Worm (Caenorhabditis elegans) whole organism, mixed stage, embryonic: Measurements from ENCODE around the gene srh-72.

Experiments
- elt-1 ChIP-seq: sonication (generic microtip); optimal IDR thresholded peaks from 2 replicates; lab custom pipeline; 2017; ENCODE audit warnings: missing genetic modification characterization, mild to moderate bottlenecking, missing compliant biosample characterization, antibody characterized with exemption, moderate library complexity, borderline replicate concordance; ENCODE audit not compliant: insufficient read depth
- elt-3 ChIP-seq: fragments of 150-350 bp; optimal IDR thresholded peaks from 2 replicates; lab custom pipeline; 2014; ENCODE audit warnings: missing biosample characterization, missing genetic modification characterization
- lin-13 ChIP-seq: fragments of 150-350 bp; optimal IDR thresholded peaks from 2 replicates; lab custom pipeline; 2014; ENCODE audit warnings: missing biosample characterization, missing genetic modification characterization
- mep-1 ChIP-seq: fragments of 150-350 bp; optimal IDR thresholded peaks from 2 replicates; lab custom pipeline; 2017; ENCODE audit warnings: missing biosample characterization, missing genetic modification reagents, missing genetic modification characterization, inconsistent platforms
- nhr-12 ChIP-seq: fragments of 150-350 bp; optimal IDR thresholded peaks from 2 replicates; lab custom pipeline; 2014; ENCODE audit warnings: missing biosample characterization, missing genetic modification characterization
- nhr-2 ChIP-seq: fragments of 150-350 bp; optimal IDR thresholded peaks from 2 replicates; lab custom pipeline; 2014; ENCODE audit warnings: missing biosample characterization, missing genetic modification characterization
- nhr-28 ChIP-seq: fragments of 150-350 bp; optimal IDR thresholded peaks from 2 replicates; lab custom pipeline; 2014; ENCODE audit warnings: missing biosample characterization, missing genetic modification characterization
- pha-4 ChIP-seq: fragments of 150-350 bp; optimal IDR thresholded peaks from 2 replicates; lab custom pipeline; 2018; ENCODE audit warnings: missing biosample characterization, missing genetic modification reagents, missing genetic modification characterization
- unc-39 ChIP-seq: fragments of 150-350 bp; optimal IDR thresholded peaks from 2 replicates; lab custom pipeline; 2014; ENCODE audit warnings: missing biosample characterization, missing genetic modification characterization

DNA sequence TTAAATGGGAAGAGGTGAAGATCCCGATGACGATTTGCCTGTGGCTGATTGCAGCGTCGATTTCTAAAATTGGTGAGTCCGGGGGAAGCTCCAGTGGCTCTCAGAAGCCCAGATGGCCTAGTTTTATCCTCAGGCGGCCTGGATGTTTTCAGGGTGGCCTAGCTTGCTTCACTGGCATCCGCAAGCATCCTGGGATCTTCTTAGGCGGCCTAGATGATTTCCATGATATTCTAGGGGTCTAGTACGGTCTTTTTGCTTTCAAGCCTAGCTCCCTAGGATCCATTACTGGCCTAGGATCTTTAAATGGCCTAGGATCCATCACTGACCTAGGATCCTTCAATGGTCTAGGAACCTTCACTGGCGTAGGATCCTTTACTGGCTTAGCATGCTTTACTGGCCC is 30.6 kb upstream of the srh-72 start:
- TF ChIP-seq nhr-12 (tag; lab: Kevin White, UChicago) (no peak), unc-39 (tag; lab: Kevin White, UChicago) (no peak), mep-1 (tag; lab: Kevin White, UChicago) (no peak), nhr-2 (tag; lab: Kevin White, UChicago) (no peak), elt-1 (tag; lab: Kevin White, UChicago) (no peak), lin-13 (no peak), pha-4 (tag; lab: Kevin White, UChicago) (no peak), nhr-28 (tag; lab: Kevin White, UChicago) (no peak), elt-3 (tag; lab: Kevin White, UChicago) (no peak)
